Fruit fly (Drosophila melanogaster) whole organism, larva: ENCODE data around the gene CG1983.

ENCODE experiments used
- noc ChIP-seq: fragments of 200-800 bp; sonication (Bioruptor generic); optimal IDR thresholded peaks from 3 replicates; lab custom pipeline; 2019; ENCODE audit warnings: missing biosample characterization, mild to moderate bottlenecking, missing genetic modification characterization, moderate library complexity

Gene CG1983

DNA sequence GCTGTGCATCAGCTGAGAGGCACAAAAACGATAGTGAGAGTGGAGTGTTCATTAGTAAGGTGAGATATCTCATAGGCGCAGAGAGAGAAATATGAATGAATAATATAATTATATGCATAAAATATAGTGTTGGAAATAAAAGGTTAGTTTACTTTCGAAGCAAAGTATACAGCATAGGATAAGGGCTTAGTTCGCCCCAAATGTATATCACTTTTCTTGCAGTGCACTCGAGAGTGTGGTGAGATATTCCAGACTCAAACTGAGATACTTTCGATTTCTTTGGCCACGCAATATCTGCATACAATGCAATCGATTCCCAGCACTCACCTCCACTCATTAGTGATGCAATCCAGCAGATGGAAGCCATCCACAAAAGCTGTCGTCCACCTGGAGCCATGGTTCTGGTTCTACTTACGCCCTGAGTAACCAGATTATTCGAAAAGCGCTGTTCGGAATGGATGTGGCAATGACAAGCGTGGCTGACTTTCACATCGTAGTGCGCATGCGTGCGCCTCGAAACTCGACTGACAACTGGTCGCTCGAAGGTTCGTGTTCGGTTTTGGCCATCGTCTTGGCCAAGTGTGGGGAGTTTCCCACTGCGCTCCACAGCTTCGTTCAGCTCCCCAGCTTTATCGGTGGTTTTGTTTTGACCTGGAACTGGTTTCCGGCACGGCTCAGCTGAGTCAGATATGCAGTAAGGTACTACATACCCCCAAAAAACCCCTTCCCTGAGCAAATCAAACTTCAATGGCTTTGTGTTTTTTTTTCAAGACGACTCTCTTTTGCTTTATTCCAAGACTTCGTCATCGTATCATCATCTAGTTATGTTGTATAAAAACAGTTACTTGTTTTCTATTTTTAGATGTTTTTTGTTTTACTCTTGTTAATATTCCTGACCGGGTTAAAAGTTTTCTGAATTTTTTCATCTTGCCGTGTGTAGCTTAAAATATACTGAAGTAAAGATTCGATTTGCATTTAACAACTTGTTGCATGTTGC is 6.5 kb downstream of the CG1983 start, which contains the start of gene Rsod:
Gene Rsod (minus strand): TSS at position 537 of the 997 bp plus-strand sequence.
- no peak for TF ChIP-seq noc (tag; lab: Kevin White, UChicago)

DNA sequence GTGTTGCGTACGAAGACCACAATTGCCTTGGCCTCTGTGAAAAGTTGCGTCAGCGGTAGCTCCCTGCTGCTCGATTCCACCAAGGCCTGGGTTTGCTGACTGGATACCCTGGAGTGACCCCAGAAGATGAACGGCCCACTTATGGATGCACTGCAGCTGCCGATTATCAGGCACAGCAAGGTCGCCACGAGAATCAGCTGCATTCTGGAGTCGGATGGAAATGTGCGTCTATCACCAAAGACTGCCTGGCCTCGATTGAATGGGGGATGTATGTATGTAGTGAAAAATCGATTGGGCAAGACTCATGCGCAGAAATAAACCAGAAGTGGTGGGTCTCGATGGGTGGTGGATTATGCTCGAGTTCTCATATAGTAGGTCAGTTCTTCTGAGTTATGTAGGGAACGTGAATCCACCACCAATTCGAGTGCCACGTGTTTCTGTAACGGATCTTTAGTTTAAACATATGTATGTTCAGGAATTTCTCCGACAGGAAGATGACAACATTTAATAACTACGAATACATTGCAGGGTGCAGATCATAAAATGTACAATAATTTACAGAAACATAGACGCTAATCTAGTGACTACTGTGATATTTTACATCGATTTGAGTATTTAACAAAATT is 11.2 kb downstream of the CG1983 start, which contains the start of gene VhaAC45RP:
Gene VhaAC45RP (minus strand): TSS at position 261 of the 626 bp plus-strand sequence.
- TF ChIP-seq noc (tag; lab: Kevin White, UChicago): no peak

DNA sequence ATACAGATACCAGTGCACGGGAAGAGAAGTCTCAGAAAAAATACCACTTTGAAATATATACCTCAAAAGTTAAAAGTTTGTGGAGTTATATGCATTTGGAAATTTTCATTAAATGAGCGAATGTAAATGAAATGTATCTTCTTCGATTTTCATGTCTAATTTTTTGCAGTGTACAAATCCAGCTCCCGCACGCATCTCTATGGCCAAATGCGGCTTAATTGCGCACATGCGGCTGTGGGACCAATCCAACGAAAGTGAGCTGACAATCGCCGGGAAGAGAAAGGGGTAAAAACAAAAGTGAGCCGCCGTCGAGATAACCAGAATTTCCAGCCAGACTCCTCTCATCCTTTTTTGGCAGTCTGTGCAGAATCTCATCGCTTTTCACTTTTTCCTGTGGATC is 13.3 kb downstream of the CG1983 start:
- no peak for TF ChIP-seq noc (tag; lab: Kevin White, UChicago)

DNA sequence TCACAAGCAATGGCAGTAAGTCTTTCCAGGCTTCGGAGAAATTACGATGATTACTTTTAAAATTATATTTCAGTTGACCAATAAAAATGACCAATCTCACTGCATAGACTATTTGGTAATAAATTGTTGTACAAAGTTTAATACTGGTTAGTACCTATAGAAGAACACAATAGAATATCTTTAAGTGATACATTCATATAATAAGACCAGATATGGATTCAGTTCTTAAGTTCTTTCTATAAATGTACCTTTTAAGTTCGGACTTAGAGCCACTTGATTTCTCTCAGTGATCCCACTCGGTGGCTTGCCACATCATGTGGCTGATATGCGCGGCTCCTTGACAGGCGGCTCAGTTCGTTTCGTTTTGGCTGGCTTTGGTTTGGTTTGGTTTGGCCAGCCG is 14.3 kb downstream of the CG1983 start:
- TF ChIP-seq noc (tag; lab: Kevin White, UChicago): no peak

DNA sequence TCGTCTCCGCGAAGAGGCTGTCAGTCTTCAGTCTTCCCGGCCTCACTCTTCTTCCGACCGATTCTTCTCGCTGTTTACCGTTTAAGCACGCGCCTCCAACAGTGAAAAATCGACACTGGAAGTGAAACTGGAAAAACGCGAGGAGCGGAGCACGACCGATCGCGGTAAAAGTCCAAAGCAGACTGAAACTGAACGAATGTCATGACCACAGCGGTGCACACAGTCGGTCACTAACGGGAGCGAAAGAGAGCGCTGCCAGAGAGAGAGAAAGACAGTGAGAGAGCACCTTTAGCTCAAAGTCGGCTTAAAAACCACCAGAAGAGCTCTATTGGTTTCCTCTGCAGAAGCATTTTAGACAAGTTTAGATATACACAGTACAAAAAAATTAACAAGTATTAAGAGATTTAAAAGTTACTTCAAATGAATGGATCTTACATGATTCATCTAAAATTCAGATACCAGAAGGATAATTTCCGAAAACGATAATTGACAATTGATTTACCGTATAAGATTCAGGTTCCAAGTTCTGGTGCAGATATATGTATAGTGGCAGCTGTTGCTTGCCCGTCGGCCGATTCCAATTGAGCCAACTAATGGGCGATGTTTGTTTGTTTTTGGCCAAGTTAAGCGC is 17.1 kb downstream of the CG1983 start, which contains the start of gene CG11498:
Gene CG11498 (minus strand): TSS at position 162 of the 631 bp plus-strand sequence.
- no peak for TF ChIP-seq noc (tag; lab: Kevin White, UChicago)

DNA sequence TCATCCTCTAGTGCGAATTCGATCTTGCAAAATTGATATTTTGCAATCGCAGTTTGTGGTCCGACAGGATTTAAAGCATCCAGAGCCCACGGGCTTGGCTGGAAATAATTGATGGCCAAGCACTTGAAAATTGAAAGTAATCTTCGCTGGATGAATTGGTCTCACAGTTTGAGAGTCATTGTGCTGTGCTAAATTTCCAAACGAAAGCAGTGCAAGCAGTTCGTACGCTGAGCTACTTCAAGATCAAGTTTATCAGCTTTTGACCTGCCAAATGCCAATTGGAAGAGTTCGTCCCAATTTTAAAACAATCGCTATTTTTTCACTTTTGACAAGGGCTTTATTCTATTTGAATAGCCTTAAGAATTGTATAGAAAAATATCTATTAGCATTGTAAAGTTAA is 23.6 kb downstream of the CG1983 start:
- TF ChIP-seq noc (tag; lab: Kevin White, UChicago): no peak

DNA sequence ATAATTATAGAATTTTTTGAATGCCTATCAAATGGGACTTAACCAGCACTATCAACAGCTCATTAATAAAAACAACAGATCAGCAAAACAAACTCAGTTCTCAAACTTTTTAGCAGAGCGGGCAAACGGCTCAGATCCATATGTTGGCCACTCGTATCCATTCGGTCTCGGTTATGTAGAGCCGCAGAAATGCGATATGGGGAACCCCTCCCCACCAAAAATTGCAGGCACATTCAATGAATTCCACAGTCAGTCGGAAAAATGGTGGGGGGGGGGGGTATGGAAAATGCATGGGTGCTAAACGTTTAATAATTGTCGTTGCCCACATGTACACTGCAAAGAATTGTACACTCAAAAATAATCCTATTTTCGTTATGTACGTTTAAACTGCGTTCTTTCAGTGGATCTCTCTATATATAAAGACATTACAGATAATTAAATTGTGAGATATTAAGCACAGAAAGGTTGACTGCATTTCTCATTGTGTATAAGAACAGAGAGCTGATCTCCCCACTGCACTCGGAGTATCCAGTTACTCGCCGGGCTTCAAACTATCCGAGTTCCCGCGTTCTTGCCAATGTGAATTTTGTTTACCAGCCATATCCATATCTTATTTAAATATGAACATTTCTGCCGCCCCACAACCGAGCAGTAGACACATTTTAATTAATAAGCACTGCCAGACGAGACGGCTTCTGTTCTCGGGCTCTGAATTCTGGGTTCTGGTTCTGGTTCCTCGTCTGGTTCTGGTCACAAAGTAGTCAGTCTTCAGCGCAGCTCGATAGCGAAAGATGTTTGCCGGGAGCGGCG is 26.0 kb downstream of the CG1983 start, which contains the start of gene CG15529:
Gene CG15529 (plus strand): TSS at position 760 of the 810 bp plus-strand sequence.
- TF ChIP-seq noc (tag; lab: Kevin White, UChicago): no peak

DNA sequence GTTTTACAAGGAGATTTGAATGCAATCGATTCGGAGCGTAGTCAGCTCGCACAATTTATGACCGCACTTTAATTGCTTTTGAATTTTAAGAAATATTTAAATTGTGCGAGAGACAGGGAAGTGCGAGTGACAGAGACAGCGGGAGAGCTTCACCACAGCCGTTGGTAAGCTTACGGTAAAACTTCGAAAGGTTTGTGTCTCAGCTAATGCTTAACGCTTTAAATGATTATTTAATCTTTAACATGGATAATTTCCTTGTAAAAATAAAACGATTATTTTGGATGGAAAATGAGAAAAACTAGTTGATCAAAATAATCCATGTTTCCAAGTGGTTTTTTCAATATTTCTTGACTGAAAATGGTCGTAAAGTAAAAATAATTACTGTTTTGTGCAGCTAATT is 26.9 kb downstream of the CG1983 start:
- TF ChIP-seq noc (tag; lab: Kevin White, UChicago): no peak

DNA sequence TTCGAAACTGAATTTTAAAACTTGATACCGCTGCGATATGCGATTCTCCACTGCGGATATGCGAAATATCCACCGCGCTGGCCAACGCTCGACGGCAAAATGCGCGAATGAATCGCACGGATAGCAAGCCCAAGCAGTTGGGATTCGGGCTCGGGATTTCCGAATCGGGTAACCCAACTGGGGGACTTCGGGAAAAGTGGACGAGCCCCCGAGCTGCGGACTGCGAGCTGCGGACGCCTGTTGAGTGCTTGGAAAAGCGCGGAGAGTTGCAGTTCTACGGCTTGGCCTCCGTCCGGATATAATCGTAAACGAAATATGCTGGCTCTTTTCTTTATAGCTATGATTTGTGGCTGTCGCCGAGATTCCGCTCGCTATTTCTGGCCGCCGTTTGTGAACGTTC is 28.0 kb downstream of the CG1983 start, which contains the start of gene AdoR:
Gene AdoR (minus strand): TSS at position 101 of the 400 bp plus-strand sequence.
- TF ChIP-seq noc (tag; lab: Kevin White, UChicago): no peak

DNA sequence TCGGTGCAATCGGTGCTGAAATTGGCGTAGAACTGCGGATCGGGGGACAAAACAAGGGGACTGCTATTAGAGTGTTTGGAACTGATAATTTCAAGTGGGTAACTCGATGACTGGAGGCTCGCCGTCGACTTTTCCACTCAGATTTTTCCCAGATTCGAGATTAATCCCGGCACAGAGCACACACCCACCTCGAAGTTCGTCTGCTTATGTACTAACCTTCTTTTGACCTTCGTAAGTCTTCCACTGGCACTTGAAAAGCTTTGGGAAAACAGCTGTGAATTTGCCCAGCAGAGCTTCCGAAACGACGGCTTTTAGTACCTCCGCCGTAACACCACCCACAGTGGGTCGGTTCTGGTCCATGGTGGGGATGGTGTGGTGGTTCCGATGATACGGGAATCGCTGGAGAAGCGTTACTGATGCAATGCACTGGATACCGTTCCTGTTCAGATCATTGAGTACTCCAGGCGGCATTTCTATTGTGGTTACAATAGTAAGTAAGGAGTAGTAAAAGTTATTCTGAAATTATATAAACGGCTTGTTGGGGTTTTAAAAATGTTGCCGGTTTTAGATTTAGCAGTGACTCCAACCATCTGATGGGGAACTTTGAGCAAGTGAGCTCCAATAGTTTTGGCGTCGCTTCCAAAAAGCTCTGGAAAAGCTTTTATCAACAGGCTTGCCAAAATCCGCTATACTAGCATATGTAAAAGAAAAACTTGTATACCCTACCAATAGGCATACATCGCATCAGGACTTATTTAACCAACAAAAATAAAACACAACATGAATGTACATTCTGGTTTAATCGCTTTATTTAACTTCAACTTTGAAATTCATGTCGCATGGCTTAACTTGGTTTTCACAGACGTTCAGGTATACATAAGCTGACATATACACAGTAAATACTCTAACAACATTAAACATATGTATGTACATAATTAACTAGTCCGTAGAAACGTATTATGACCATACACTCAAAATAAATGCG is 43.1 kb downstream of the CG1983 start, which contains the start of gene Tpi:
Gene Tpi (minus strand): TSS at position 537 of the 985 bp plus-strand sequence.
- TF ChIP-seq noc (tag; lab: Kevin White, UChicago): peak; percentile 1

DNA sequence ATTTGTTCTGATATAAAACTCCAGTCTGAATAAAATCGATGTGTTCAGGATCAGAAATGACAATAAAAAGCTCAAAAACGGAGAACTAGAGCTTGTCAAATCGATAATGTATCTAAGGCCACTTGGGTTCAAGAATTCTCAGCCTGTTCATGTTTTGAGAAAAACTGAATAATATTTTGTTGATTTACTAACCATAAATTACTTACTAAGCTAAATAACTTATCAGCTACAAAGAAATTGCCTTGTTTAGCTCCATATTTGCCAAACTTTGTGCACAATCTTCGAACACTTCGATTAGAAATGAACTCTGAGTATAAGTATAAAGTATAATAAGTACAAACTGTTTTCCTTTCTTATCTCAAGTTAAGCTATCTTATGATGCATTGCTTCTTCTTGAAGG is 45.2 kb downstream of the CG1983 start, which contains the start of gene CG31029:
Gene CG31029 (minus strand): TSS at position 101 of the 400 bp plus-strand sequence.
- TF ChIP-seq noc (tag; lab: Kevin White, UChicago): no peak

DNA sequence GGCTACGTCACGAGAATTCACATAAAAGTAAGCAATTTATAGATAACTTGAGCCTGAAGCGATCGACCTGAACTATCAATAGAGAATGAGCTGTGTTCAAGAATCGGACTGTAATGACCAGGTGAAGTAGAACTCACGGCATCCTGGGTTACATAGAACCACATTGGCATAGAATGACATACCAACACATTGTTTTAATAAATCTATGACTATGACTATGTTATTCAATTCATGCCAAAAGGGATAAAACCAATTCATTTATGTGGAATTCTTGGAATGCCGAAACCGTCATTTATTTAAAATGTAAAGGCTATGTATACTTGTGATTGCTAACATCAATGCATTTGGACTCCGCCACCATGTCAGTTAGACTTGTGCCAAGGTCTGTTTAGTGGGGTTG is 48.5 kb downstream of the CG1983 start, which contains the start of gene Ppi1:
Gene Ppi1 (minus strand): TSS at position 101 of the 400 bp plus-strand sequence.
- TF ChIP-seq noc (tag; lab: Kevin White, UChicago): no peak
